Fruit fly (Drosophila melanogaster): ENCODE data around the gene CG17570.

The CG17570 gene

dm6 chr2L:20313117-20313645 is 49.0 kb upstream of the CG17570 start (continued):
- TF ChIP-seq fd3F (GFP tag; optimal IDR thresholded peaks at IDR 0.05) (no peak), psq (GFP tag; optimal IDR thresholded peaks at IDR 0.05) (no peak), ttk (GFP tag; IDR thresholded peaks at IDR 0.05) (no peak), abd-A (tag; optimal IDR thresholded peaks at IDR 0.05) (no peak), H15 (GFP tag; IDR thresholded peaks at IDR 0.05) (no peak), CG3065 (GFP tag; optimal IDR thresholded peaks at IDR 0.05) (no peak)

DNA sequence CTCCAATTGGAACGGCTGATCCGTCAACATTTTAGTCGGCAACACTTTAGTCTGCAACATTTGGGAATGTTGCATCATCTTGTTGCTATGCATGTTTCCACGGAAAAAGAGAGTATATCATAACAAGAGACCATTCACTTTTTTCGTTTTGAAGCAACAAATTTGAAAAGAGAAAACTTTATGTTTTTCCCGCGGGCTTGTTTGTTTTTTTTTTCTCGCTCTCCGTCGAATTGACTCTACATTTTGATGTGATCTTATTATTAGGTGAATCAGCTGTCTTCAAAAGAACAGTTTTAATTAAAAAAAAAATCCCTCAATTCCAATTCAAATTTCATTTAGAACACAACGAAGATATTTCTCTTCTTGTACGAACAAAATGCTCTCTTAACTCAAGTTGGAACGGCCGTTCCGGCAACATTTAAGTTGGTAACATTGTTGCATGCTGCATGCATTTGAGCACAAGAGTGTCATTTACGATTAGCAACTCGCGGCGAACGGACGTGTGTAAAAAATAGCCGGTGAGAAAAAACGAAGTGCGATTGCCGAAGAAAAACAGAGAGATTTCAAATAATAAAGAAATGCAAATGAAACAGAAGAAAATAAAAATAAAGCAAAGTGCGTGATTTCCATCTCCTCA is 46.6 kb upstream of the CG17570 start, which contains the start of gene spir:
Gene spir (plus strand): TSS at position 469 of the 637 bp plus-strand sequence.
- TF ChIP-seq trh (GFP tag; optimal IDR thresholded peaks at IDR 0.05), result no peak
- no peak for TF ChIP-seq zfh2 (GFP tag; optimal IDR thresholded peaks at IDR 0.05)
- peak; percentile 69 to 77 for TF ChIP-seq Trl (optimal IDR thresholded peaks at IDR 0.05)
- TF ChIP-seq Trl (GFP tag; optimal IDR thresholded peaks at IDR 0.05), result peak; percentile 6
- no peak for TF ChIP-seq CG6765 (GFP tag; optimal IDR thresholded peaks at IDR 0.05)
- no peak for TF ChIP-seq CG34224 (GFP tag; IDR thresholded peaks at IDR 0.05; ENCODE audit: partially characterized antibody)
- peak; percentile 41 for TF ChIP-seq CG4707 (GFP tag; optimal IDR thresholded peaks at IDR 0.05)
- TF ChIP-seq Oli (tag; optimal IDR thresholded peaks at IDR 0.05), result no peak
- TF ChIP-seq CG13287 (GFP tag; IDR thresholded peaks at IDR 0.05; ENCODE audit: partially characterized antibody), result no peak
- TF ChIP-seq sob (GFP tag; IDR thresholded peaks at IDR 0.05), result no peak
- no peak for TF ChIP-seq CG1529 (GFP tag; optimal IDR thresholded peaks at IDR 0.05)
- TF ChIP-seq stwl (tag; optimal IDR thresholded peaks at IDR 0.05), result peak; percentile 23
- TF ChIP-seq CG17186 (GFP tag; optimal IDR thresholded peaks at IDR 0.05), result no peak
- no peak for TF ChIP-seq zen (tag; optimal IDR thresholded peaks at IDR 0.05)
- no peak for TF ChIP-seq CG12391 (tag; optimal IDR thresholded peaks at IDR 0.05)
- no peak for TF ChIP-seq CrebB (tag; optimal IDR thresholded peaks at IDR 0.05)
- TF ChIP-seq grau (tag; optimal IDR thresholded peaks at IDR 0.05), result peak; percentile 5
- TF ChIP-seq Deaf1 (tag; optimal IDR thresholded peaks at IDR 0.05), result peak; percentile 35
- no peak for TF ChIP-seq dimm (GFP tag; IDR thresholded peaks at IDR 0.05)
- no peak for TF ChIP-seq CG9876 (GFP tag; optimal IDR thresholded peaks at IDR 0.05)
- no peak for TF ChIP-seq bab2 (GFP tag; optimal IDR thresholded peaks at IDR 0.05)
- TF ChIP-seq CG4328 (GFP tag; optimal IDR thresholded peaks at IDR 0.05), result no peak
- no peak for TF ChIP-seq Spps (tag; optimal IDR thresholded peaks at IDR 0.05)
- no peak for TF ChIP-seq NK7.1 (GFP tag; optimal IDR thresholded peaks at IDR 0.05)
- no peak for TF ChIP-seq hth (optimal IDR thresholded peaks at IDR 0.05)
- no peak for TF ChIP-seq wor (GFP tag; IDR thresholded peaks at IDR 0.05)
- no peak for TF ChIP-seq run (tag; optimal IDR thresholded peaks at IDR 0.05)
- TF ChIP-seq crp (GFP tag; optimal IDR thresholded peaks at IDR 0.05), result no peak
- no peak for TF ChIP-seq Camta (GFP tag; optimal IDR thresholded peaks at IDR 0.05)
- TF ChIP-seq CG12071 (GFP tag; optimal IDR thresholded peaks at IDR 0.05), result peak; percentile 20
- TF ChIP-seq eve (GFP tag; optimal IDR thresholded peaks at IDR 0.05), result peak in 1 of 2 experiments; percentile 75
- TF ChIP-seq ato (GFP tag; IDR thresholded peaks at IDR 0.05; ENCODE audit: partially characterized antibody), result peak; percentile 46
- no peak for TF ChIP-seq CG4360 (GFP tag; IDR thresholded peaks at IDR 0.05)
- TF ChIP-seq hkb (optimal IDR thresholded peaks at IDR 0.05), result no peak
- TF ChIP-seq hkb (GFP tag; IDR thresholded peaks at IDR 0.05), result peak; percentile 52; the same call in 1 of the 2 replicates
- TF ChIP-seq Gsc (GFP tag; IDR thresholded peaks at IDR 0.05), result no peak
- no peak for TF ChIP-seq jigr1 (GFP tag; IDR thresholded peaks at IDR 0.05)
- TF ChIP-seq slp2 (GFP tag; optimal IDR thresholded peaks at IDR 0.05), result no peak
- TF ChIP-seq CG7556 (GFP tag; optimal IDR thresholded peaks at IDR 0.05), result no peak
- 0 out of 2 replicates have a peak, but pooled peaks have one; percentile 17 for TF ChIP-seq stc (GFP tag; IDR thresholded peaks at IDR 0.05)
- peak; percentile 96 for TF ChIP-seq CG3163 (GFP tag; optimal IDR thresholded peaks at IDR 0.05)
- TF ChIP-seq sens (GFP tag), result peak; percentile 75
- no peak for TF ChIP-seq Hr51 (GFP tag; optimal IDR thresholded peaks at IDR 0.05)
- TF ChIP-seq Kr (GFP tag; optimal IDR thresholded peaks at IDR 0.05), result no peak
